Fruit fly (Drosophila melanogaster) whole organism, embryonic: ENCODE data around the gene Sfp23F.

ENCODE experiments used
- ATbp ChIP-seq: fragments of 200-800 bp; sonication (Bioruptor generic); optimal IDR thresholded peaks from 2 replicates; lab custom pipeline; 2017; ENCODE audit warnings: missing biosample characterization, mild to moderate bottlenecking, missing genetic modification characterization, missing genetic modification reagents
- Adf1 ChIP-seq: fragments of 200-800 bp; sonication (Bioruptor generic); IDR thresholded peaks from 2 replicates; pipeline ENCODE4 v1.3.6; 2022; ENCODE audit warnings: missing biosample characterization, missing genetic modification characterization
- Atf6 ChIP-seq: fragments of 200-800 bp; sonication (Bioruptor generic); IDR thresholded peaks from 2 replicates; pipeline ENCODE4 v1.3.6; 2022; ENCODE audit warnings: missing biosample characterization, missing genetic modification characterization
- BtbVII ChIP-seq: fragments of 200-800 bp; sonication (Bioruptor generic); optimal IDR thresholded peaks from 3 replicates; lab custom pipeline; 2017; ENCODE audit warnings: missing biosample characterization, mild to moderate bottlenecking, missing genetic modification characterization
- CG10209 ChIP-seq: fragments of 200-800 bp; sonication (Bioruptor generic); optimal IDR thresholded peaks from 3 replicates; lab custom pipeline; 2017; ENCODE audit warnings: missing biosample characterization, mild to moderate bottlenecking, missing genetic modification characterization, missing genetic modification reagents
- CG12104 ChIP-seq: fragments of 200-800 bp; sonication (Bioruptor generic); optimal IDR thresholded peaks from 3 replicates; lab custom pipeline; 2016; ENCODE audit warnings: missing biosample characterization, missing genetic modification characterization
- CG12769 ChIP-seq: fragments of 200-800 bp; sonication (Bioruptor generic); optimal IDR thresholded peaks from 2 replicates; lab custom pipeline; 2019; ENCODE audit warnings: missing biosample characterization, mild to moderate bottlenecking, missing genetic modification characterization, moderate library complexity
- CG1647 ChIP-seq: fragments of 200-800 bp; sonication (Bioruptor generic); optimal IDR thresholded peaks from 3 replicates; lab custom pipeline; 2016; ENCODE audit warnings: missing biosample characterization, missing genetic modification characterization
- CG17802 ChIP-seq: fragments of 200-800 bp; sonication (Bioruptor generic); optimal IDR thresholded peaks from 2 replicates; lab custom pipeline; 2018; ENCODE audit warnings: missing biosample characterization, mild to moderate bottlenecking, missing genetic modification characterization, moderate library complexity
- CG18599 ChIP-seq: fragments of 200-800 bp; sonication (Bioruptor generic); optimal IDR thresholded peaks from 3 replicates; lab custom pipeline; 2017; ENCODE audit warnings: missing biosample characterization, missing genetic modification characterization, mild to moderate bottlenecking, moderate library complexity, missing genetic modification reagents
- CG2678 ChIP-seq: fragments of 200-800 bp; sonication (Bioruptor generic); optimal IDR thresholded peaks from 3 replicates; lab custom pipeline; 2019; ENCODE audit warnings: missing biosample characterization, mild to moderate bottlenecking, missing genetic modification characterization, moderate library complexity
- CG32767 ChIP-seq: fragments of 200-800 bp; sonication (Bioruptor generic); IDR thresholded peaks from 2 replicates; pipeline ENCODE4 v1.3.6; 2022; ENCODE audit warnings: missing biosample characterization, missing genetic modification characterization
- CG5180 ChIP-seq: fragments of 200-800 bp; sonication (Bioruptor generic); optimal IDR thresholded peaks from 3 replicates; lab custom pipeline; 2017; ENCODE audit warnings: missing biosample characterization, missing genetic modification characterization, mild to moderate bottlenecking, moderate library complexity, missing genetic modification reagents
- CG5245 ChIP-seq: fragments of 200-800 bp; sonication (Bioruptor generic); optimal IDR thresholded peaks from 3 replicates; lab custom pipeline; 2016; ENCODE audit warnings: missing biosample characterization, missing genetic modification characterization
- CG7963 ChIP-seq: fragments of 200-800 bp; sonication (Bioruptor generic); IDR thresholded peaks from 3 replicates; pipeline ENCODE4 v1.3.6; 2022; ENCODE audit warnings: missing biosample characterization, missing genetic modification characterization; ENCODE audit not compliant: partially characterized antibody
- CG9817 ChIP-seq: fragments of 200-800 bp; sonication (Bioruptor generic); optimal IDR thresholded peaks from 2 replicates; lab custom pipeline; 2018; ENCODE audit warnings: missing biosample characterization, mild to moderate bottlenecking, missing genetic modification characterization, moderate library complexity
- E2f1 ChIP-seq: fragments of 200-800 bp; sonication (Bioruptor generic); IDR thresholded peaks from 2 replicates; pipeline ENCODE4 v1.3.6; 2022; ENCODE audit warnings: missing biosample characterization, missing genetic modification characterization
- Ets65A ChIP-seq: fragments of 200-800 bp; sonication (Bioruptor generic); peaks from one replicate; lab custom pipeline; 2016; ENCODE audit warnings: missing biosample characterization, missing genetic modification characterization
- Fer1 ChIP-seq: fragments of 200-800 bp; sonication (Bioruptor generic); optimal IDR thresholded peaks from 2 replicates; lab custom pipeline; 2017; ENCODE audit warnings: missing biosample characterization, mild to moderate bottlenecking, missing genetic modification characterization
- GATAe ChIP-seq: fragments of 200-800 bp; sonication (Bioruptor generic); conservative IDR thresholded peaks from 2 replicates; pipeline ENCODE4 v1.3.6; 2022; ENCODE audit warnings: missing biosample characterization, missing genetic modification characterization
- Hey ChIP-seq: fragments of 200-800 bp; sonication (Bioruptor generic); optimal IDR thresholded peaks from 3 replicates; lab custom pipeline; 2018; ENCODE audit warnings: missing biosample characterization, mild to moderate bottlenecking, missing genetic modification characterization
- HmgZ ChIP-seq: fragments of 200-800 bp; sonication (Bioruptor generic); optimal IDR thresholded peaks from 2 replicates; lab custom pipeline; 2018; ENCODE audit warnings: missing biosample characterization, mild to moderate bottlenecking, missing genetic modification characterization
- Hmr ChIP-seq: fragments of 200-800 bp; sonication (Bioruptor generic); optimal IDR thresholded peaks from 3 replicates; lab custom pipeline; 2017; ENCODE audit warnings: mild to moderate bottlenecking, missing biosample characterization, missing genetic modification reagents, missing genetic modification characterization
- Mad ChIP-seq: fragments of 200-800 bp; sonication (Bioruptor generic); optimal IDR thresholded peaks from 2 replicates; lab custom pipeline; 2016; ENCODE audit warnings: missing biosample characterization, missing genetic modification characterization
- Med ChIP-seq: fragments of 200-800 bp; sonication (Bioruptor generic); peaks from one replicate; lab custom pipeline; 2016; ENCODE audit warnings: missing biosample characterization, missing genetic modification characterization, mild to moderate bottlenecking, inconsistent platforms, moderate library complexity
- Nf-YC ChIP-seq: fragments of 200-800 bp; optimal IDR thresholded peaks from 3 replicates; lab custom pipeline; 2019; ENCODE audit warnings: missing biosample characterization, mild to moderate bottlenecking, missing genetic modification characterization, moderate library complexity
- Pdp1 ChIP-seq, 2 experiments: fragments of 200-800 bp; sonication (Bioruptor generic); optimal IDR thresholded peaks; 3 replicates each; lab custom pipeline; 2016; ENCODE audit warnings: missing biosample characterization in 2 of 2, missing genetic modification characterization in 2 of 2, mild to moderate bottlenecking in 1 of 2, moderate library complexity in 1 of 2
- Sry-δ ChIP-seq: fragments of 200-800 bp; sonication (Bioruptor generic); optimal IDR thresholded peaks from 2 replicates; lab custom pipeline; 2016; ENCODE audit warnings: missing biosample characterization, missing genetic modification characterization
- ap ChIP-seq: fragments of 200-800 bp; sonication (Bioruptor generic); IDR thresholded peaks from 2 replicates; pipeline ENCODE4 v1.3.6; 2022; ENCODE audit warnings: missing biosample characterization, missing genetic modification characterization
- cg ChIP-seq: fragments of 200-800 bp; sonication (Bioruptor generic); optimal IDR thresholded peaks from 3 replicates; lab custom pipeline; 2019; ENCODE audit warnings: missing biosample characterization, mild to moderate bottlenecking, missing genetic modification characterization, moderate library complexity
- crol ChIP-seq: fragments of 200-800 bp; sonication (Bioruptor generic); IDR thresholded peaks from 2 replicates; pipeline ENCODE4 v1.3.6; 2022; ENCODE audit warnings: missing biosample characterization, missing genetic modification characterization
- cwo ChIP-seq: fragments of 200-800 bp; sonication (Bioruptor generic); optimal IDR thresholded peaks from 3 replicates; lab custom pipeline; 2017; ENCODE audit warnings: missing biosample characterization, missing genetic modification characterization, mild to moderate bottlenecking, moderate library complexity, missing genetic modification reagents
- exex ChIP-seq: fragments of 200-800 bp; sonication (Bioruptor generic); optimal IDR thresholded peaks from 4 replicates; lab custom pipeline; 2018; ENCODE audit warnings: missing biosample characterization, mild to moderate bottlenecking, missing genetic modification characterization, moderate library complexity
- gce ChIP-seq: fragments of 200-800 bp; sonication (Bioruptor generic); IDR thresholded peaks from 3 replicates; pipeline ENCODE4 v1.3.6; 2022; ENCODE audit warnings: missing biosample characterization, missing genetic modification characterization
- grn ChIP-seq: fragments of 200-800 bp; sonication (Bioruptor generic); optimal IDR thresholded peaks from 3 replicates; lab custom pipeline; 2017; ENCODE audit warnings: missing biosample characterization, missing genetic modification characterization
- hkb ChIP-seq, 2 experiments: fragments of 200-800 bp in 1 of 2; fragments of >200 bp in 1 of 2; sonication (Bioruptor generic) in 1 of 2; IDR thresholded peaks in 1 of 2; optimal IDR thresholded peaks in 1 of 2; 2 replicates each; pipeline versions ENCODE4 v1.3.6 to Lab custom; 2017 to 2022; ENCODE audit warnings: missing biosample characterization in 1 of 2, missing genetic modification characterization in 1 of 2
- inv ChIP-seq: fragments of 200-800 bp; sonication (Bioruptor generic); IDR thresholded peaks from 2 replicates; pipeline ENCODE4 v1.3.6; 2022; ENCODE audit warnings: missing biosample characterization, missing genetic modification characterization; ENCODE audit not compliant: partially characterized antibody
- lab ChIP-seq: fragments of 200-800 bp; sonication (Bioruptor generic); optimal IDR thresholded peaks from 3 replicates; lab custom pipeline; 2017; ENCODE audit warnings: missing biosample characterization, missing genetic modification characterization, mild to moderate bottlenecking, moderate library complexity, missing genetic modification reagents
- mirr ChIP-seq: fragments of 200-800 bp; sonication (Bioruptor generic); optimal IDR thresholded peaks from 3 replicates; lab custom pipeline; 2018; ENCODE audit warnings: missing biosample characterization, mild to moderate bottlenecking, missing genetic modification characterization
- p53 ChIP-seq: fragments of 200-800 bp; sonication (Bioruptor generic); optimal IDR thresholded peaks from 2 replicates; lab custom pipeline; 2016; ENCODE audit warnings: missing biosample characterization, missing genetic modification characterization
- rib ChIP-seq: fragments of 200-800 bp; sonication (Bioruptor generic); IDR thresholded peaks from 2 replicates; pipeline ENCODE4 v1.3.6; 2022; ENCODE audit warnings: missing biosample characterization, missing genetic modification characterization
- so ChIP-seq: fragments of 200-800 bp; sonication (Bioruptor generic); IDR thresholded peaks from 3 replicates; pipeline ENCODE4 v1.3.6; 2022; ENCODE audit warnings: missing biosample characterization, missing genetic modification characterization
- sug ChIP-seq: fragments of 200-800 bp; optimal IDR thresholded peaks from 2 replicates; lab custom pipeline; 2019; ENCODE audit warnings: missing biosample characterization, mild to moderate bottlenecking, missing genetic modification characterization, moderate library complexity
- toy ChIP-seq: fragments of 200-800 bp; sonication (Bioruptor generic); IDR thresholded peaks from 2 replicates; pipeline ENCODE4 v1.3.6; 2022; ENCODE audit warnings: missing biosample characterization, missing genetic modification characterization
- ttk ChIP-seq: fragments of 200-800 bp; sonication (Bioruptor generic); IDR thresholded peaks from 2 replicates; pipeline ENCODE4 v2.1.2; 2022; ENCODE audit warnings: missing biosample characterization, missing genetic modification characterization

The Sfp23F gene

DNA sequence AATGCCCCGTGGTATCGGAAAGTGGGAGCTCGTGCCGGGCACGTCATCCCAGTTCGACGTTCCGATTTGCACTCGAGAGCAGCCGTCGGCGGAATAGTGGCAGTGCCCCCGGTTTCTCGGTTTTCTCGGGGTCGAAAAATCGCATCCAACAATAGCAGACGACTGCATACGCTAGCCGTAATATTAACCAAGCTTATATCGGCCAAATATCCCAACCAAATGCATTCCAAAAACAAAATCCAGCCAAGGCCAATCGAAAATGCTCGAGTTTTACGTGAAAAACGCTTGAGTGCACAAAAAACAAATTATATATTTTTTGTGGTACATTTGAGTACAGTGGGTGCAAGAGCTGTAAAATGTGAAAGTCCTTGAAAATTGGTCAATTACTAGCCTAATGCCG, 16.2 kb downstream of the Sfp23F start (continued):
- TF ChIP-seq CG5245 (no peak), Pdp1 (GFP tag; optimal IDR thresholded peaks at IDR 0.05; lab: Kevin White, UChicago) (no peak), CG1647 (no peak)

dm6 chr2L:3370920-3371319, 16.6 kb downstream of the Sfp23F start:
- TF ChIP-seq mirr: peak; percentile 25
- no peak for TF ChIP-seq so (GFP tag; lab: Robert Waterston, UW)
- TF ChIP-seq Med (GFP tag; lab: Kevin White, UChicago): peak; percentile 8

DNA sequence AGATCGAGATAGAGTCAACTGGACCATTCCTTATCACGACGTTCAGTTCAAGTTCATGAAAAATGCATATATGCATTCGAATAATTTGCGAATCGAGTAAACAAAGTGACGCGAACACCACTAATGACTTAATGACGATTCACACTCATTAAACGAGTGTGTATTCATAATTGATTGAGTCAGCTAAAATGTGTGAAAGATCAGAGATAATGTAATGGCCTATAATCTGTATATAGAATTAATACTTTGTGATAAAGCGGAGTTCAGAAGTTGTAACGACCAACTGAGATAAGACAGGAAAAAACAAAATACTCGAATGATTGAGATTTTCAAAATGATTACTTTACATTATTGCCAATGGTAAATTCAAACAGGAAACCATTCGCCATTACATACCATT, 17.7 kb downstream of the Sfp23F start:
- TF ChIP-seq Sry-δ (GFP tag; lab: Kevin White, UChicago) (no peak), CG7963 (no peak), ap (GFP tag; lab: Robert Waterston, UW) (no peak), ATbp (GFP tag; lab: Kevin White, UChicago) (no peak), CG10209 (no peak), Atf6 (GFP tag; lab: Robert Waterston, UW) (no peak), Nf-YC (tag; lab: Kevin White, UChicago) (no peak), grn (GFP tag; lab: Kevin White, UChicago) (no peak), CG32767 (GFP tag; lab: Robert Waterston, UW) (no peak), CG12104 (no peak), E2f1 (GFP tag; lab: Robert Waterston, UW) (no peak), ttk (GFP tag; lab: Robert Waterston, UW) (no peak)

DNA sequence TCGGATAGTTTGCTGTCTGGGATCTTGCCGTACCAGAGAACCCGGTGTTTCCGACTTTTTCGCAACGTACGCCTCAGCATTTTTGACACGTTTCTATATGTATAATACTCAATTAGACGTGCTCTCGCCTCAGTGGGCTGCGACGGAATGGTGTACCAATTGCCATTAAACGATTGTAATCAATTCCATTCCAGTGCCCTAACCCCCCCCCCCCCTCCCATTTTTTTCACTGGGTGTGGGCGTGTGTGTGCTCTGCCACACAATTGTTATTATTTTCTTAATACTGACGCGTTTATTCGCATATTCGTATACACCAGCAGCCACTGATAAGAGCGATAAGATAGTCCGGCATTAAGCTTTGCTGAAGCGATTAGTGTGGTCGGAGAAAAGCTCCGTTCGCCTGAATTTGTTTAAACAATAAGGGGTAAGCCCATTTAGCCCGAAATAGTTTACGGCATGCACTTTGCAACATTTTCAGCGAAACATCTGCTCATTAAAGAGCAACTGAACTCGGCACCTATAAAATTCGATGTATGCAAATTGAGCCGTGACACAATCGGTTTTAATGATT, 18.4 kb downstream of the Sfp23F start:
- TF ChIP-seq p53 (GFP tag; lab: Kevin White, UChicago): no peak
- 0 out of 2 replicates have a peak, but pooled peaks have one; percentile 33 for TF ChIP-seq rib (GFP tag; lab: Robert Waterston, UW)
- TF ChIP-seq mirr: peak; percentile 84
- no peak for TF ChIP-seq Mad (GFP tag; lab: Kevin White, UChicago)
- TF ChIP-seq CG5180 (GFP tag; lab: Kevin White, UChicago): peak; percentile 22
- TF ChIP-seq hkb (optimal IDR thresholded peaks at IDR 0.05; lab: Kevin White, UChicago): no peak
- TF ChIP-seq hkb (GFP tag; IDR thresholded peaks at IDR 0.05; lab: Robert Waterston, UW): 0 out of 2 replicates have a peak, but pooled peaks have one; percentile 20
- peak; percentile 97 for TF ChIP-seq exex
- peak; percentile 34 for TF ChIP-seq lab
- peak; percentile 72 for TF ChIP-seq cwo
- peak; percentile 85 for TF ChIP-seq sug
- no peak for TF ChIP-seq gce
- TF ChIP-seq GATAe (GFP tag; lab: Robert Waterston, UW): peak; percentile 92
- no peak for TF ChIP-seq inv (GFP tag; lab: Robert Waterston, UW)
- peak; percentile 26 for TF ChIP-seq Hmr (GFP tag; lab: Kevin White, UChicago)
- peak; percentile 40 for TF ChIP-seq HmgZ (tag; lab: Kevin White, UChicago)
- 0 out of 2 replicates have a peak, but pooled peaks have one; percentile 25 for TF ChIP-seq Adf1 (GFP tag; lab: Robert Waterston, UW)
- peak; percentile 41 for TF ChIP-seq Ets65A (GFP tag; lab: Kevin White, UChicago)
- peak; percentile 45 for TF ChIP-seq cg (GFP tag; lab: Kevin White, UChicago)
- TF ChIP-seq toy (GFP tag; lab: Robert Waterston, UW): no peak
- TF ChIP-seq CG2678 (tag; lab: Kevin White, UChicago): peak; percentile 5
- peak; percentile 60 for TF ChIP-seq CG18599
- TF ChIP-seq CG17802 (tag; lab: Kevin White, UChicago): no peak
- peak; percentile 49 for TF ChIP-seq BtbVII
- peak; percentile 4 for TF ChIP-seq Fer1 (GFP tag; lab: Kevin White, UChicago)
- TF ChIP-seq crol (GFP tag; lab: Robert Waterston, UW): peak; percentile 80
- TF ChIP-seq CG12769: no peak
- peak; percentile 70 for TF ChIP-seq Hey (tag; lab: Kevin White, UChicago)
- TF ChIP-seq ttk (GFP tag; lab: Robert Waterston, UW): no peak
- no peak for TF ChIP-seq CG9817 (tag; lab: Kevin White, UChicago)
